Fruit fly (Drosophila melanogaster) whole organism, larva: ENCODE measurements around the gene Ogg1.

Experiments
- noc ChIP-seq: fragments of 200-800 bp; sonication (Bioruptor generic); optimal IDR thresholded peaks from 3 replicates; lab custom pipeline; 2019; ENCODE audit warnings: missing biosample characterization, mild to moderate bottlenecking, missing genetic modification characterization, moderate library complexity

Gene Ogg1

DNA sequence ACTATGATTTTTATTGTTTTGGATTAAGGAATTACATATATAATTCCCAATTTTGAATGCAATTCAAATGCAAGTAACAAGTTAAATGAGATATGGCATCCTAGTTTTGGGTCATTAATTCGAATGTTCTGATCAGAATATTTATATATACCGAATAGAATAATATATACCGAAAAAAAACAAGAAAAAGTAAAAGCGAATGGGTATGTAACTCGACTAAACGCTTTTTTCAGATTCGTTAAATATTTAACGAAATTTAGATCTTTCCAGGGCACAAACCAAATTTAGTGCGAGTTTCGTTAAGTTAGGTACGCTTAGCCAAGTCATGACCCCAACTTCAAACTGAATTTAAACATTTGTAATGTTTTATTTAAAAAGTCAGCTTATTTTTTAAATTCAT is 31.4 kb downstream of the Ogg1 start:
- no peak for TF ChIP-seq noc (tag; lab: Kevin White, UChicago)

- no peak for TF ChIP-seq noc (tag; lab: Kevin White, UChicago)
Observed at dm6 chrX:8723393-8723987, 33.4 kb downstream of the Ogg1 start.

DNA sequence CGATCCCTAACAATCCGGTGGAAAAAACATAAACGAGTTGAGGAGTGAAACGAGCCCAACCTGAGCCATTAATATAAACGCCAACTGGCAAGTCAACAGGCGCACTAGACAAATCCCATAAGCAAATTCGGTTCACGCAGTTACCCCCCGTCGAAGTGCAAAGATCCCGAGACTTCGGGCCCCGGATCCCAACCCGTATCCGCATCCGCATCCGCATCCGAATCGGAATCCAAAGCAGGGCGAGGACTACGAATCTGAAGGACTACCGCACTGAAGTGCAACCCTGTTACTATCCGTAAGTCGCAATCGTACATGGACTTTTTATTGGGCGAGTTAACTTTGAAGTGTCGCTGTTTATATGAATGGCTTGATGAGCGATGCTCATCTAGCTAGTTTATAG is 34.7 kb downstream of the Ogg1 start:
- TF ChIP-seq noc (tag; lab: Kevin White, UChicago): no peak

DNA sequence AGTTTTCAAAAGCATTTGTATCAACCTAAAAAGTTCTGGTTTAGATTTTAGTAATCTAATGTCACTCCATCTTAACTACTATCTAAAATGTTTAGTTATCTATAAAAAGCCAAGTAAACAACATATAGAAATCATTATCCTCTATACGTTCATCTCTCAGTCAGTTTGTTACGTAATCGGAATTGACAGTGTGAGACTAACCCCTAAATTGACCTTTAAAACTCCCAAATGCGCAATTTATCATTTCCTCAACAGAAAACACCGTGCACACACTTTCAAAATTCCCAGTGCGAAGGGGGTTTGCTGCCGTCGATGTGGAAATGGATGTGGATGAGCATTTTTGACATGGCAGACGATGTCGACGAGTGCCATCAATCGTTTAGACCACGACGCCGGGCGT is 35.1 kb downstream of the Ogg1 start:
- TF ChIP-seq noc (tag; lab: Kevin White, UChicago): no peak

dm6 chrX:8726816-8727215 is 36.7 kb downstream of the Ogg1 start:
- TF ChIP-seq noc (tag; lab: Kevin White, UChicago): no peak

DNA sequence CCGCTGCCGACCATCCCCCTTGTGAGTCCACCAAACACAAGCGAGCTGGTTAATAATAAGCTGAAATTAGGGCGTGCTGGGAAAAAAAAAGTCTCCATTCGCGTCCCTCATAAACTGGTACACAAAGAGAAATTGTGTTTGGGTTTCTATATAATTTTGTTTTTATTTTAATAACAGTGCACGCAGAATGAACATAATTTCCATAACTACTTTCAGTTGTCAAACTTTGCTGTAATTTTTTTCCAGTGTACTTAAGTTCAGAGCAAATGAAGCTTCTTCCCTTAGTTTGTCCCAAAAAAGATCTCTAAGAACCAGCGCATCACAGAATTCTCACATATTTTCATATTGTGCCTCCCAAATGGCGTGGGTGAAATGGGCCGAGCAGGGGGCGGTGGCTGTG is 37.9 kb downstream of the Ogg1 start:
- no peak for TF ChIP-seq noc (tag; lab: Kevin White, UChicago)

dm6 chrX:8730306-8730705 is 40.2 kb downstream of the Ogg1 start:
- no peak for TF ChIP-seq noc (tag; lab: Kevin White, UChicago)

- TF ChIP-seq noc (tag; lab: Kevin White, UChicago): no peak
Observed at dm6 chrX:8731464-8731863, 41.3 kb downstream of the Ogg1 start.

DNA sequence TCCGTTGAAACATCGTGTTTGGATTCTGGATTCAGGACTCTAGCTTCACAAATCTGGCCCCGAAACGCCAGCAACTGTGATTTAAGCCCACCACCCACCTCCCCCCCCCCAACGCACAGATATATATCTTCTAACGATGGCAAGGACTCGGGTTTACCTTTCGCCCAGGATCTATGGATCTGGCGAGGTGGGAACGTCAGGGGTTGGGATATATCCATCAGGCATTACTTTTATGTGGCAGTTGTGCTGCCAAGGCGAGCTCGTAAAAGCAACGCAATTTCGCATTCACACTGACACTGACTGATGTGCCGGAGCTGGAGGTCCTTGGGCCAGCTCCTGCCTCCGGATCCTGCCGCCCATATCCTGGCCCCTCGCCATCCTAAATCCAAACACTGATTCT is 42.3 kb downstream of the Ogg1 start:
- no peak for TF ChIP-seq noc (tag; lab: Kevin White, UChicago)
